Worm (Caenorhabditis elegans) whole organism, L2 larva: Measurements from ENCODE around the gene kin-19.

ENCODE experiments used
- C34F6.9 ChIP-seq: fragments of 150-350 bp; optimal IDR thresholded peaks from 2 replicates; lab custom pipeline; 2014; ENCODE audit warnings: missing biosample characterization, missing genetic modification characterization
- F13H6.1 ChIP-seq: sonication (generic microtip); optimal IDR thresholded peaks from 2 replicates; lab custom pipeline; 2016; ENCODE audit warnings: missing genetic modification characterization, missing compliant biosample characterization
- R02D3.7 ChIP-seq: fragments of 150-350 bp; optimal IDR thresholded peaks from 2 replicates; lab custom pipeline; 2014; ENCODE audit warnings: missing biosample characterization, missing genetic modification characterization
- Y55F3AM.14 ChIP-seq: fragments of 200-800 bp; sonication (Bioruptor generic); optimal IDR thresholded peaks from 2 replicates; lab custom pipeline; 2018; ENCODE audit warnings: mild to moderate bottlenecking, missing genetic modification characterization, missing compliant biosample characterization
- ZK546.5 ChIP-seq: sonication (generic microtip); optimal IDR thresholded peaks from 2 replicates; lab custom pipeline; 2017; ENCODE audit warnings: missing biosample characterization, missing genetic modification characterization
- alr-1 ChIP-seq: fragments of 150-350 bp; optimal IDR thresholded peaks from 2 replicates; lab custom pipeline; 2014; ENCODE audit warnings: missing biosample characterization, missing genetic modification characterization
- blmp-1 ChIP-seq: sonication (generic microtip); optimal IDR thresholded peaks from 2 replicates; lab custom pipeline; 2017; ENCODE audit warnings: missing genetic modification characterization, mild to moderate bottlenecking, missing compliant biosample characterization, antibody characterized with exemption, moderate library complexity; ENCODE audit not compliant: insufficient read depth
- ceh-16 ChIP-seq: fragments of 150-350 bp; optimal IDR thresholded peaks from 2 replicates; lab custom pipeline; 2014; ENCODE audit warnings: missing biosample characterization, missing genetic modification characterization
- ceh-82 ChIP-seq: fragments of 150-350 bp; optimal IDR thresholded peaks from 2 replicates; lab custom pipeline; 2014; ENCODE audit warnings: missing biosample characterization, missing genetic modification characterization
- crh-2 ChIP-seq: sonication (generic microtip); optimal IDR thresholded peaks from 2 replicates; lab custom pipeline; 2017; ENCODE audit warnings: missing biosample characterization, missing genetic modification characterization
- dmd-4 ChIP-seq: sonication (generic microtip); optimal IDR thresholded peaks from 2 replicates; lab custom pipeline; 2017; ENCODE audit warnings: missing biosample characterization, missing genetic modification characterization
- egl-27 ChIP-seq: sonication (generic microtip); optimal IDR thresholded peaks from 3 replicates; lab custom pipeline; 2017; ENCODE audit warnings: missing biosample characterization, missing genetic modification reagents, missing genetic modification characterization
- elt-3 ChIP-seq: sonication (generic microtip); optimal IDR thresholded peaks from 2 replicates; lab custom pipeline; 2017; ENCODE audit warnings: missing biosample characterization, missing genetic modification characterization
- fos-1 ChIP-seq: fragments of 150-350 bp; optimal IDR thresholded peaks from 2 replicates; lab custom pipeline; 2014; ENCODE audit warnings: missing biosample characterization, missing genetic modification characterization
- gmeb-1 ChIP-seq: fragments of 150-350 bp; optimal IDR thresholded peaks from 2 replicates; lab custom pipeline; 2014; ENCODE audit warnings: missing biosample characterization, missing genetic modification characterization
- lin-11 ChIP-seq: fragments of 150-350 bp; sonication (generic microtip); optimal IDR thresholded peaks from 2 replicates; lab custom pipeline; 2014; ENCODE audit warnings: missing biosample characterization, missing genetic modification characterization, inconsistent platforms, mixed read lengths
- lin-13 ChIP-seq: fragments of 150-350 bp; optimal IDR thresholded peaks from 2 replicates; lab custom pipeline; 2014; ENCODE audit warnings: missing biosample characterization, missing genetic modification reagents, missing genetic modification characterization
- lin-39 ChIP-seq: fragments of 150-350 bp; optimal IDR thresholded peaks from 2 replicates; lab custom pipeline; 2014; ENCODE audit warnings: missing biosample characterization, missing genetic modification reagents, missing genetic modification characterization
- lsy-2 ChIP-seq, 2 experiments: fragments of 150-350 bp in 1 of 2; sonication (generic microtip) in 1 of 2; optimal IDR thresholded peaks; 2 replicates each; lab custom pipeline; 2014 to 2017; ENCODE audit warnings: missing biosample characterization in 2 of 2, missing genetic modification characterization in 2 of 2
- mab-5 ChIP-seq: fragments of 150-350 bp; optimal IDR thresholded peaks from 2 replicates; lab custom pipeline; 2014; ENCODE audit warnings: missing biosample characterization, missing genetic modification characterization
- mbf-1 ChIP-seq: sonication (generic microtip); optimal IDR thresholded peaks from 2 replicates; lab custom pipeline; 2017; ENCODE audit warnings: missing biosample characterization, missing genetic modification characterization
- nhr-10 ChIP-seq: sonication (generic microtip); optimal IDR thresholded peaks from 2 replicates; lab custom pipeline; 2017; ENCODE audit warnings: missing biosample characterization, missing genetic modification characterization
- nhr-11 ChIP-seq: fragments of 150-350 bp; optimal IDR thresholded peaks from 2 replicates; lab custom pipeline; 2014; ENCODE audit warnings: missing biosample characterization, missing genetic modification characterization
- nhr-12 ChIP-seq: fragments of 150-350 bp; optimal IDR thresholded peaks from 2 replicates; lab custom pipeline; 2014; ENCODE audit warnings: missing biosample characterization, missing genetic modification characterization
- nhr-21 ChIP-seq: fragments of 150-350 bp; optimal IDR thresholded peaks from 2 replicates; lab custom pipeline; 2014; ENCODE audit warnings: missing biosample characterization, missing genetic modification characterization
- nhr-23 ChIP-seq: fragments of 150-350 bp; optimal IDR thresholded peaks from 2 replicates; lab custom pipeline; 2014; ENCODE audit warnings: missing biosample characterization, missing genetic modification reagents, missing genetic modification characterization
- nhr-237 ChIP-seq: fragments of 150-350 bp; optimal IDR thresholded peaks from 2 replicates; lab custom pipeline; 2014; ENCODE audit warnings: missing biosample characterization, missing genetic modification characterization
- nhr-77 ChIP-seq: fragments of 150-350 bp; optimal IDR thresholded peaks from 2 replicates; lab custom pipeline; 2014; ENCODE audit warnings: missing biosample characterization, missing genetic modification characterization
- sem-4 ChIP-seq: fragments of 150-350 bp; optimal IDR thresholded peaks from 2 replicates; lab custom pipeline; 2014; ENCODE audit warnings: missing biosample characterization, missing genetic modification reagents, missing genetic modification characterization
- skn-1 ChIP-seq: sonication (generic microtip); optimal IDR thresholded peaks from 2 replicates; lab custom pipeline; 2017; ENCODE audit warnings: missing biosample characterization, missing genetic modification characterization
- sma-3 ChIP-seq: sonication (generic microtip); optimal IDR thresholded peaks from 2 replicates; lab custom pipeline; 2016; ENCODE audit warnings: missing genetic modification reagents, missing genetic modification characterization, missing compliant biosample characterization
- sma-9 ChIP-seq, 2 experiments: fragments of 150-350 bp in 1 of 2; sonication (generic microtip) in 1 of 2; optimal IDR thresholded peaks; 2 replicates each; lab custom pipeline; 2014 to 2016; ENCODE audit warnings: missing genetic modification characterization in 2 of 2, mild to moderate bottlenecking in 1 of 2, missing biosample characterization in 1 of 2, missing compliant biosample characterization in 1 of 2, missing genetic modification reagents in 1 of 2, moderate library complexity in 1 of 2
- snpc-4 ChIP-seq: fragments of 150-350 bp; optimal IDR thresholded peaks from 2 replicates; lab custom pipeline; 2014; ENCODE audit warnings: missing biosample characterization, missing genetic modification characterization
- unc-39 ChIP-seq: fragments of 150-350 bp; optimal IDR thresholded peaks from 2 replicates; lab custom pipeline; 2014; ENCODE audit warnings: missing biosample characterization, missing genetic modification characterization
- unc-55 ChIP-seq: fragments of 150-350 bp; sonication (generic microtip); optimal IDR thresholded peaks from 3 replicates; lab custom pipeline; 2014; ENCODE audit warnings: missing biosample characterization, missing genetic modification reagents, missing genetic modification characterization
- zag-1 ChIP-seq: fragments of 150-350 bp; optimal IDR thresholded peaks from 2 replicates; lab custom pipeline; 2014; ENCODE audit warnings: missing biosample characterization, missing genetic modification characterization
- ztf-1 ChIP-seq: fragments of 200-800 bp; sonication (Bioruptor generic); conservative IDR thresholded peaks from 2 replicates; pipeline ENCODE4 v1.3.6; 2022; ENCODE audit warnings: missing genetic modification characterization, missing compliant biosample characterization
- ztf-11 ChIP-seq: sonication (generic microtip); optimal IDR thresholded peaks from 2 replicates; lab custom pipeline; 2017; ENCODE audit warnings: missing biosample characterization, missing genetic modification characterization
- ztf-4 ChIP-seq: fragments of 150-350 bp; optimal IDR thresholded peaks from 2 replicates; lab custom pipeline; 2014; ENCODE audit warnings: missing biosample characterization, missing genetic modification characterization

Gene kin-19

ce11 chrIII:4060019-4060418 is 26.4 kb downstream of the kin-19 start, which contains the start of gene his-70:
his-70 (minus strand) TSS chrIII:4060119.
- TF ChIP-seq lsy-2 (tag; optimal IDR thresholded peaks at IDR 0.05; lab: Kevin White, UChicago) (no peak), Y55F3AM.14 (GFP tag; lab: Kevin White, UChicago) (no peak), nhr-237 (tag; lab: Kevin White, UChicago) (no peak)

ce11 chrIII:4058643-4059042 is 27.8 kb downstream of the kin-19 start, which contains the start of gene his-69:
his-69 (minus strand) TSS chrIII:4058743.
- TF ChIP-seq sem-4 (tag; lab: Kevin White, UChicago), result no peak
- TF ChIP-seq, all 48 proteins: peak for 0

DNA sequence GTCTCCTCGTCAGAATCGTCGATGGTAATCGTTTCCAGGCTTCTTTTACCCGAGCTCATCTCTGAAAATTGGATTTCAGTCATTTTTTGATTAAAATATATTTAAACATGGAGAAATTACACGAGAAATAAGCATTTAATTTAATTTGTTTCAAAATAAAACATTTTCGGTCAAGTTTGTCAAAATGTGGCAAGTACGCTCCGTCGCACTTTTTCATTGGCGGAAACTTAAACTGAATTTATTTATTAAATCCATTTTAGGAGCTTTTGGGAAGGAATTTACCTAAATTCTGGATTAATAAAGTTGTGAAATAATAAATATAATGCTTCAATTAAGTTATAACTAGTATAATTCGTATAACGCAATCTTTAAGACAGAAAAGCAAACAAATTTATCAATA is 28.5 kb downstream of the kin-19 start, which contains the start of gene rcq-5:
Gene rcq-5 (minus strand): TSS at position 83 of the 400 bp plus-strand sequence.
- TF ChIP-seq alr-1 (tag; lab: Kevin White, UChicago) (no peak), zag-1 (no peak), sma-3 (GFP tag; lab: Kevin White, UChicago) (no peak), fos-1 (tag; lab: Kevin White, UChicago) (no peak), unc-55 (GFP tag; lab: Kevin White, UChicago) (peak; percentile 66), ceh-16 (tag; lab: Kevin White, UChicago) (no peak), unc-39 (no peak), egl-27 (tag; lab: Kevin White, UChicago) (no peak), nhr-77 (tag; lab: Kevin White, UChicago) (no peak), gmeb-1 (peak; percentile 89), F13H6.1 (no peak), lin-13 (GFP tag; lab: Kevin White, UChicago) (peak; percentile 18), mbf-1 (tag; lab: Kevin White, UChicago) (no peak), C34F6.9 (tag; lab: Kevin White, UChicago) (peak; percentile 42), lsy-2 (tag; optimal IDR thresholded peaks at IDR 0.05; lab: Kevin White, UChicago) (peak in 1 of 2 experiments; percentile 49)

DNA sequence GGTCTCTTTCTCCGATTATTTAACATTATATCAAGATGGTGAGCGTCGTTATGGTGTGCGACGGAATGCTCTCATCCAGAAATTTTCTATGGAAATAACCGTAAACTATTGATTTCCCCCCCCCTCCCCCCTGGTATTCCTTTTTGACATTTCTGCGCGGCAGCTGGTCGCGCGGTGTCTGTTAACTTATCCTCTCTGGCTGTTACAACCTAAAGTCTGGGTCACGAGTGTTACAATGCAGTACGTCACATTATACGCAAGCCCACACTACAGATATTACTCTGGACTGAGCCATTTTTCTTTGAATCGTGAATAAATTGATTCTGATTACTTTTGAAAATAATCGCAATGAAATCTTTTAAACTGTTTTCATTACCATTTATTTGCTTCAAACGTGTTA is 37.3 kb downstream of the kin-19 start:
- TF ChIP-seq mbf-1 (tag; lab: Kevin White, UChicago) (no peak), dmd-4 (tag; lab: Kevin White, UChicago) (no peak), lin-11 (no peak), gmeb-1 (no peak), unc-39 (no peak)

DNA sequence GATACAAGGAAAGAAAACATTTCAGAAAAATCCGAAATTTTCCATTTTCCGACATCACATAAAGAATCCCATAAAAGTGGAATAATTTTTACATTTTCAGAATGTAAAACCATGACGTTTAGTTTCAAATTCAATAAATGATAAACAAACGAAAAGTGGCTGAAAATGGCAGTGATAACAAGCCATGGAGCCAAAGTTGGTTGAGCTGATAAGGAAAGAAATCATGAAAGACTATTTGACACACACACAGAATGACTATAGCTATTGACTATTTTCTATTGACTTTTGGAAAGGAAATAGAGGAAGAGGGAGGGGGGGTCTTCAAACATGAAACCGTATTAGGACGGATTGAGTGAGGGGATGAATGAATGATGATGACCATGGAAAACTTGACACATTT is 46.7 kb downstream of the kin-19 start:
- TF ChIP-seq crh-2 (tag; lab: Kevin White, UChicago) (peak; percentile 46), fos-1 (tag; lab: Kevin White, UChicago) (peak; percentile 99), R02D3.7 (tag; lab: Kevin White, UChicago) (no peak), egl-27 (tag; lab: Kevin White, UChicago) (no peak), skn-1 (peak; percentile 78), elt-3 (no peak), gmeb-1 (peak; percentile 37), sma-9 (GFP tag; optimal IDR thresholded peaks at IDR 0.05; lab: Kevin White, UChicago) (peak; percentile 24), sma-9 (tag; optimal IDR thresholded peaks at IDR 0.05; lab: Kevin White, UChicago) (no peak), nhr-77 (tag; lab: Kevin White, UChicago) (no peak)

- no peak for TF ChIP-seq ceh-82
- no peak for TF ChIP-seq nhr-21
- no peak for TF ChIP-seq ZK546.5 (tag; lab: Kevin White, UChicago)
- no peak for TF ChIP-seq lin-11
- TF ChIP-seq unc-39, result no peak
- no peak for TF ChIP-seq alr-1 (tag; lab: Kevin White, UChicago)
- TF ChIP-seq nhr-77 (tag; lab: Kevin White, UChicago), result no peak
- no peak for TF ChIP-seq blmp-1 (tag; lab: Kevin White, UChicago)
- no peak for TF ChIP-seq nhr-23 (tag; lab: Kevin White, UChicago)
- no peak for TF ChIP-seq ceh-16 (tag; lab: Kevin White, UChicago)
- no peak for TF ChIP-seq egl-27 (tag; lab: Kevin White, UChicago)
- TF ChIP-seq nhr-10, result no peak
- no peak for TF ChIP-seq nhr-12 (tag; lab: Kevin White, UChicago)
- TF ChIP-seq F13H6.1, result peak; percentile 73
- TF ChIP-seq fos-1 (tag; lab: Kevin White, UChicago), result peak; percentile 10
- TF ChIP-seq C34F6.9 (tag; lab: Kevin White, UChicago), result no peak
- no peak for TF ChIP-seq ztf-1 (GFP tag; lab: Robert Waterston, UW)
- TF ChIP-seq ztf-4 (tag; lab: Kevin White, UChicago), result no peak
- TF ChIP-seq lin-39 (tag; lab: Kevin White, UChicago), result no peak
- no peak for TF ChIP-seq nhr-11
- TF ChIP-seq dmd-4 (tag; lab: Kevin White, UChicago), result no peak
- no peak for TF ChIP-seq R02D3.7 (tag; lab: Kevin White, UChicago)
- no peak for TF ChIP-seq mab-5 (tag; lab: Kevin White, UChicago)
- TF ChIP-seq elt-3, result no peak
- peak; percentile 38 for TF ChIP-seq sem-4 (tag; lab: Kevin White, UChicago)
- no peak for TF ChIP-seq snpc-4 (tag; lab: Kevin White, UChicago)
- no peak for TF ChIP-seq mbf-1 (tag; lab: Kevin White, UChicago)
- TF ChIP-seq ztf-11, result no peak
- no peak for TF ChIP-seq unc-55 (GFP tag; lab: Kevin White, UChicago)
- no peak for TF ChIP-seq crh-2 (tag; lab: Kevin White, UChicago)
- TF ChIP-seq sma-9 (GFP tag; optimal IDR thresholded peaks at IDR 0.05; lab: Kevin White, UChicago), result peak; percentile 9
- no peak for TF ChIP-seq sma-9 (tag; optimal IDR thresholded peaks at IDR 0.05; lab: Kevin White, UChicago)
These were observed 49.1 kb downstream of the kin-19 start for ce11 chrIII:4037332-4037731.
